Fruit fly (Drosophila melanogaster): ENCODE results near the gene snRNP-U1-70K.

snRNP-U1-70K gene

dm6 chr2L:6960165-6960564, 11.4 kb downstream of the snRNP-U1-70K start, which contains the start of the genes Atac1 and Hmgcl:
Gene Atac1 (minus strand): TSS chr2L:6960328.
Gene Hmgcl (plus strand): TSS chr2L:6960377.
- no peak for TF ChIP-seq CG17801 (GFP tag; optimal IDR thresholded peaks at IDR 0.05; ENCODE audit: partially characterized antibody)

dm6 chr2L:6956725-6957124, 14.8 kb downstream of the snRNP-U1-70K start, which contains the start of the genes CG13775 and CG3430:
Gene CG13775 (minus strand): TSS chr2L:6956950.
Gene CG3430 (plus strand): TSS chr2L:6957008.
- no peak for TF ChIP-seq CG17801 (GFP tag; optimal IDR thresholded peaks at IDR 0.05; ENCODE audit: partially characterized antibody)

dm6 chr2L:6950096-6950495, 21.4 kb downstream of the snRNP-U1-70K start, which contains the start of the genes Gas41 and SA1:
Gene Gas41 (minus strand): TSS chr2L:6950207.
Gene SA1 (plus strand): TSS chr2L:6950421.
- TF ChIP-seq CG17801 (GFP tag; optimal IDR thresholded peaks at IDR 0.05; ENCODE audit: partially characterized antibody) = peak; percentile 18

dm6 chr2L:6948540-6948942, 23.0 kb downstream of the snRNP-U1-70K start, which contains the start of gene ihog:
Gene ihog (minus strand): TSS chr2L:6948808.
- no peak for TF ChIP-seq CG17801 (GFP tag; optimal IDR thresholded peaks at IDR 0.05; ENCODE audit: partially characterized antibody)

dm6 chr2L:6945088-6945487, 26.4 kb downstream of the snRNP-U1-70K start, which contains the start of gene Fgop2:
Gene Fgop2 (minus strand): TSS chr2L:6945289.
- TF ChIP-seq CG17801 (GFP tag; optimal IDR thresholded peaks at IDR 0.05; ENCODE audit: partially characterized antibody) = peak; percentile 30

dm6 chr2L:6942714-6943113, 28.8 kb downstream of the snRNP-U1-70K start, which contains the start of gene CG18304:
Gene CG18304 (minus strand): TSS chr2L:6942814.
- no peak for TF ChIP-seq CG17801 (GFP tag; optimal IDR thresholded peaks at IDR 0.05; ENCODE audit: partially characterized antibody)

dm6 chr2L:6941731-6942130, 29.8 kb downstream of the snRNP-U1-70K start:
- no peak for TF ChIP-seq CG17801 (GFP tag; optimal IDR thresholded peaks at IDR 0.05; ENCODE audit: partially characterized antibody)

dm6 chr2L:6939698-6940097, 31.8 kb downstream of the snRNP-U1-70K start:
- TF ChIP-seq CG17801 (GFP tag; optimal IDR thresholded peaks at IDR 0.05; ENCODE audit: partially characterized antibody) = no peak

- no peak for TF ChIP-seq CG17801 (GFP tag; optimal IDR thresholded peaks at IDR 0.05; ENCODE audit: partially characterized antibody)
Measured at dm6 chr2L:6931821-6932220, 39.7 kb downstream of the snRNP-U1-70K start, which contains the start of gene CG43232. Gene CG43232 (plus strand): TSS chr2L:6932121.

dm6 chr2L:6925114-6925513, 46.4 kb downstream of the snRNP-U1-70K start:
- TF ChIP-seq CG17801 (GFP tag; optimal IDR thresholded peaks at IDR 0.05; ENCODE audit: partially characterized antibody) = no peak

- peak; percentile 54 for TF ChIP-seq CG17801 (GFP tag; optimal IDR thresholded peaks at IDR 0.05; ENCODE audit: partially characterized antibody)
Measured at dm6 chr2L:6922091-6922753, 49.3 kb downstream of the snRNP-U1-70K start.

dm6 chr2L:6921360-6922090, 50.0 kb downstream of the snRNP-U1-70K start:
- TF ChIP-seq CG17801 (GFP tag; optimal IDR thresholded peaks at IDR 0.05; ENCODE audit: partially characterized antibody) = no peak

- peak; percentile 28 for TF ChIP-seq CG17801 (GFP tag; optimal IDR thresholded peaks at IDR 0.05; ENCODE audit: partially characterized antibody)
Measured at dm6 chr2L:6920661-6921359, 50.7 kb downstream of the snRNP-U1-70K start, which contains the start of gene Hrb27C. Gene Hrb27C (plus strand): TSS chr2L:6920704.

- no peak for TF ChIP-seq CG17801 (GFP tag; optimal IDR thresholded peaks at IDR 0.05; ENCODE audit: partially characterized antibody)
Measured at dm6 chr2L:6919850-6920660, 51.5 kb downstream of the snRNP-U1-70K start, which contains the start of gene x16. Gene x16 (minus strand): TSS chr2L:6920210.
